Worm (Caenorhabditis elegans) whole organism, early embryonic: ENCODE results near the gene lrch-1.
A peak's percentile ranks its signal among the peaks of the same experiment; 100 is the strongest.

Experiments used
- B0310.2 ChIP-seq: sonication (generic microtip); optimal IDR thresholded peaks from 2 replicates; lab custom pipeline; 2016; ENCODE audit warnings: mild to moderate bottlenecking, missing genetic modification characterization, missing compliant biosample characterization
- F13C5.2 ChIP-seq: sonication (generic microtip); optimal IDR thresholded peaks from 2 replicates; lab custom pipeline; 2017; ENCODE audit warnings: mild to moderate bottlenecking, missing genetic modification characterization, inconsistent platforms, missing compliant biosample characterization
- aly-1 ChIP-seq: sonication (generic microtip); optimal IDR thresholded peaks from 2 replicates; lab custom pipeline; 2016; ENCODE audit warnings: missing genetic modification characterization, missing compliant biosample characterization
- ama-1 ChIP-seq: fragments of 150-350 bp; optimal IDR thresholded peaks from 2 replicates; lab custom pipeline; 2014
- ceh-13 ChIP-seq: fragments of 200-800 bp; sonication (Bioruptor generic); optimal IDR thresholded peaks from 2 replicates; lab custom pipeline; 2018; ENCODE audit warnings: mild to moderate bottlenecking, missing genetic modification characterization, missing compliant biosample characterization
- ceh-36 ChIP-seq: sonication (generic microtip); optimal IDR thresholded peaks from 2 replicates; lab custom pipeline; 2016; ENCODE audit warnings: missing genetic modification characterization, inconsistent platforms, missing compliant biosample characterization
- ets-7 ChIP-seq: sonication (generic microtip); optimal IDR thresholded peaks from 2 replicates; lab custom pipeline; 2016; ENCODE audit warnings: missing genotype, missing genetic modification characterization, missing compliant biosample characterization
- flt-1 ChIP-seq: fragments of 200-800 bp; sonication (Bioruptor generic); IDR thresholded peaks from 2 replicates; pipeline ENCODE4 v1.3.6; 2022; ENCODE audit warnings: missing genetic modification characterization, missing compliant biosample characterization
- hmbx-1 ChIP-seq: sonication (generic microtip); optimal IDR thresholded peaks from 2 replicates; lab custom pipeline; 2016; ENCODE audit warnings: mild to moderate bottlenecking, missing genetic modification characterization, missing compliant biosample characterization
- hmg-4 ChIP-seq: fragments of 200-800 bp; sonication (Bioruptor generic); optimal IDR thresholded peaks from 2 replicates; lab custom pipeline; 2018; ENCODE audit warnings: mild to moderate bottlenecking, missing genetic modification characterization, missing compliant biosample characterization
- hnd-1 ChIP-seq: sonication (generic microtip); optimal IDR thresholded peaks from 2 replicates; lab custom pipeline; 2016; ENCODE audit warnings: missing genetic modification characterization, missing compliant biosample characterization
- pes-1 ChIP-seq: fragments of 200-800 bp; sonication (Bioruptor generic); IDR thresholded peaks from 2 replicates; pipeline ENCODE4 v1.3.6; 2022; ENCODE audit warnings: missing genetic modification reagents, missing genetic modification characterization, missing compliant biosample characterization
- scrt-1 ChIP-seq: fragments of 200-800 bp; sonication (Bioruptor generic); IDR thresholded peaks from 2 replicates; pipeline ENCODE4 v1.3.6; 2022; ENCODE audit warnings: missing genetic modification characterization, missing compliant biosample characterization
- sea-1 ChIP-seq: fragments of 200-800 bp; sonication (Bioruptor generic); conservative IDR thresholded peaks from 2 replicates; pipeline ENCODE4 v1.3.6; 2022; ENCODE audit warnings: missing genetic modification characterization, missing compliant biosample characterization
- tbx-11 ChIP-seq: fragments of 200-800 bp; sonication (Bioruptor generic); IDR thresholded peaks from 2 replicates; pipeline ENCODE4 v1.3.6; 2022; ENCODE audit warnings: missing genetic modification characterization, missing compliant biosample characterization
- tbx-37 ChIP-seq: fragments of 200-800 bp; sonication (Bioruptor generic); conservative IDR thresholded peaks from 2 replicates; pipeline ENCODE4 v1.3.6; 2022; ENCODE audit warnings: missing genetic modification reagents, missing genetic modification characterization, missing compliant biosample characterization
- tra-4 ChIP-seq: sonication (generic microtip); optimal IDR thresholded peaks from 2 replicates; lab custom pipeline; 2017; ENCODE audit warnings: missing genetic modification characterization, missing compliant biosample characterization

Gene lrch-1

DNA sequence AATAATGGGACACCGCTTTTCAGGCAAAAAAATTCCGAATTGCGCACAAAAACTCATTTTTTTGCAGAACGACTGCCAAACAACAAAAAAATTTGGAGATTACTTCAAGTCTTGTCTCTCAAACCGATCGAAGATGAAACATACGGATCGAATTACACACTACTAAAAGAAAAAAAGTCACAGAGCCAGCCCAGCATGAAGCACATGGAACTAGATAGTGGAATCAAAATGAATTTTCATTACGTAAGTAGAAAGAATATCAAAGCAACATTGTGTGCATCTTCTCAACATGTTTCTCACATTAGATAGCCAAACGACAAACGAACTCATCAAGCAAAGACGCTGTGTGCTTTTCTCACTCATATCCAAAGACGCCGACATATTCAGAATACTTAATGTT is 4.6 kb upstream of the lrch-1 start:
- no peak for TF ChIP-seq aly-1 (tag; lab: Kevin White, UChicago)
- TF ChIP-seq ceh-13 (GFP tag; lab: Kevin White, UChicago) = no peak
- no peak for TF ChIP-seq hnd-1
- TF ChIP-seq pes-1 (GFP tag; lab: Robert Waterston, UW) = no peak
- no peak for TF ChIP-seq tra-4
- TF ChIP-seq tbx-11 = no peak
- TF ChIP-seq F13C5.2 (tag; lab: Kevin White, UChicago) = no peak
- TF ChIP-seq flt-1 (GFP tag; lab: Robert Waterston, UW) = no peak
- no peak for TF ChIP-seq hmbx-1 (tag; lab: Kevin White, UChicago)
- TF ChIP-seq B0310.2 = no peak
- no peak for TF ChIP-seq sea-1

DNA sequence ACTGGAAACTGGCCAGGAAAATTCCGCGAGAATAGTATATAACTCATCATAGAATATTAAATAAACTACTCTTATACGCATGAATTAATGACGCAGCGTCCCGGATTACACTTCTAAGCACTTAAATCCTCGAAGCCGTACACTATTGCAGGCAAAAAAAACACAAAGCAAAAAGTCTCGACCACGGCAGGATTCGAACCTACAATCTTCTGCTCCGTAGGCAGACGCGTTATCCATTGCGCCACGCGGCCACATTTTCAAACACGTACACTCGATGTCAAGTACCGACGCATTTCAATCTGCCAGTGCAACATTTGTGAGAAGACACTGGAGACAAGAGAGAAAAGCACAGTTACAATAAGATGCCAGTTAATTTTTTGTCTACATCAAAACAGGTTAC is 3.4 kb upstream of the lrch-1 start:
- TF ChIP-seq ceh-36 (tag; lab: Kevin White, UChicago) (peak; percentile 50), ceh-13 (GFP tag; lab: Kevin White, UChicago) (peak; percentile 13), hmbx-1 (tag; lab: Kevin White, UChicago) (no peak), flt-1 (GFP tag; lab: Robert Waterston, UW) (peak; percentile 58), scrt-1 (GFP tag; lab: Robert Waterston, UW) (0 out of 2 replicates have a peak, but pooled peaks have one; percentile 63), F13C5.2 (tag; lab: Kevin White, UChicago) (peak; percentile 62), sea-1 (0 out of 2 replicates have a peak, but pooled peaks have one; percentile 42), ets-7 (tag; lab: Kevin White, UChicago) (peak; percentile 44), B0310.2 (no peak), tbx-37 (GFP tag; lab: Robert Waterston, UW) (peak; percentile 70), hmg-4 (GFP tag; lab: Kevin White, UChicago) (peak; percentile 55), tra-4 (no peak), tbx-11 (peak; percentile 53; the same call in 1 of the 2 replicates), ama-1 (lab: Kevin White, UChicago) (no peak), hnd-1 (peak; percentile 38), pes-1 (GFP tag; lab: Robert Waterston, UW) (peak; percentile 81), aly-1 (tag; lab: Kevin White, UChicago) (peak; percentile 55)

DNA sequence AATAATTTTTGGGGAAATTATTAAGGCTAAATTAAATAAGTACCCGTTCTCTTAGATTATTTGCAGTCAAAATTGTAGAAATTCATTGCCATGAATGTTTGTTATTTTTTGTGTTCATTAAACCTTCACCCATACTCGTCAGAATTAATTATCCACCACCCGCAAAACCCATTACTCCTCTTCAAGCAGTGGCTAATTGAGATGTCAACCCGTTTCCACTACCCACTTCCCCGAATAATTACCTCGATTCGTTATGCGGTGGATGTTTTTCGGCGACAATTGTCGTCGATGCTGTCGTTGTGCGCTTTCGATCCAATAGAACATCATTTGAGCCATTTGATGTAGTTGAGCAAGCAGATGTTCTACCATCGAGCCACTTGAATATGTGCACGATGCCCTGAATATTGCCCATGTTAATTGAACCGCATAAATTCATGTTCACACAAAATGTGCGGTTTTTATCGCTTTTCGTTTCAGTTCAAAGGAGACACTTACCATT is 5.1 kb downstream of the lrch-1 start:
- TF ChIP-seq sea-1 = no peak
- TF ChIP-seq pes-1 (GFP tag; lab: Robert Waterston, UW) = no peak
- no peak for TF ChIP-seq hnd-1
- TF ChIP-seq tbx-37 (GFP tag; lab: Robert Waterston, UW) = no peak
- no peak for TF ChIP-seq scrt-1 (GFP tag; lab: Robert Waterston, UW)

DNA sequence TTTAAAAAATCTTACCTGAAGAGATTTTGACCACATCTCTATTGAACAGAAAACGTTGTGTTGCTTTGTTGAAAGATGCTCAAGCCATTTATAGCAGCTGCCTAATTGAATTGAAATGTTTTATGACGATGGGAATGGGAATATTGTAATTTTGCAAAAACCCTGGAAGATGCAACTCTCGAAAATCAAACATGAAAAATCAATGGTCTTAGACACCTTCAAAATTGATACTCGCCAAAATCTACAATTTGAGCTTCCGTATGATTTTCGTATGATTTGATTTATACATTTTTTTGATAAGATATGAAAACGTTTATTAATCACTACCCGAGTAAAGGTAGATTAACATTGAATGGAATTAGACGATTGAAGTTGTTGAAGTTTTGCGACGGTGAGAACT is 8.0 kb downstream of the lrch-1 start, which contains the start of gene C14F11.7:
Gene C14F11.7 (minus strand): TSS at position 101 of the 400 bp plus-strand sequence.
- TF ChIP-seq hmbx-1 (tag; lab: Kevin White, UChicago) = no peak

DNA sequence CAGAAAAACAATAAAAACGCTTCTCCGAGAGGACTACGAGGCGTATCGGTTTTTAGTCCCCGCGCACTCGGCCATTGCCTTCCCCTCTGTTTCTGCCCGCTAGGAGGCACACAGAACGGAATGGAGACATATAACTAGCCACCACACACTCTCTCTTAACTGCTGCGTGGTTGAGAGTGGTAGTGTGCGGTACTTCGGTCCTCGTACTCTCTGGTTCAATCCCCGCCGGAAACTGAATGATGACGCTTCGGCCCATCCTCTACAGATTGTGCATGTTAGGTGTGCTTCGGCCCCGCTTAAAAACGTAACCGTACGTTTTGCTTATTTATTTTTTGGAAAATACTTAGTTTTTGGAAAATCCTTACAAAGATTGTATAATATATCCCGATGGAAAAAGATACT is 8.8 kb downstream of the lrch-1 start, which contains the start of gene T13C5.6:
Gene T13C5.6 (minus strand): TSS at position 1 of the 402 bp plus-strand sequence.
- TF ChIP-seq hmg-4 (GFP tag; lab: Kevin White, UChicago) (peak; percentile 100), aly-1 (tag; lab: Kevin White, UChicago) (peak; percentile 98), F13C5.2 (tag; lab: Kevin White, UChicago) (peak; percentile 99), sea-1 (peak; percentile 98), B0310.2 (peak; percentile 96), hnd-1 (peak; percentile 95), scrt-1 (GFP tag; lab: Robert Waterston, UW) (peak; percentile 94), pes-1 (GFP tag; lab: Robert Waterston, UW) (peak; percentile 98), ets-7 (tag; lab: Kevin White, UChicago) (peak; percentile 96), ama-1 (lab: Kevin White, UChicago) (peak; percentile 58), ceh-13 (GFP tag; lab: Kevin White, UChicago) (peak; percentile 93), tbx-37 (GFP tag; lab: Robert Waterston, UW) (peak; percentile 98), flt-1 (GFP tag; lab: Robert Waterston, UW) (peak; percentile 95), hmbx-1 (tag; lab: Kevin White, UChicago) (peak; percentile 85), tbx-11 (peak; percentile 97), tra-4 (peak; percentile 95), ceh-36 (tag; lab: Kevin White, UChicago) (peak; percentile 93)

DNA sequence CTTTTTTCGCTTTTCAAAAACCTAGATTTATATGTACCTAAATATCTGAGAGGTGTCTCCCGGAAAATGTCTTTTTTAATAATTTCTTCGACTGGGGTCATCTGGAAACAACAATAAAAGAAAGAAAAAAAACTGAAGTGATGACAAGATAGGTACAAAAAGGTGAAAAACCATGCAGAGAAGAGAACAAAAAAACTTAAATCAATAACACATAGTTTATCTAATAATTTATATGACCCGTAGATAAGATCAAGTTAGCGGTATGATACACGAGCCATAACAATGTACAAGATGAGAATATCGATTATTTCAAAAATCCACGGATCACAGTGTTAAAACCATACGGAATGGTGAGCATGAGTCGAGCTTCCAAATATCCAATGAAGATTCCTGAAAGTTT is 10.1 kb downstream of the lrch-1 start, which contains the start of gene mtp-18:
Gene mtp-18 (minus strand): TSS at position 101 of the 400 bp plus-strand sequence.
- TF ChIP-seq tbx-11 = no peak
- TF ChIP-seq ets-7 (tag; lab: Kevin White, UChicago) = no peak
- no peak for TF ChIP-seq ceh-36 (tag; lab: Kevin White, UChicago)
- TF ChIP-seq sea-1 = no peak
- no peak for TF ChIP-seq ceh-13 (GFP tag; lab: Kevin White, UChicago)
- no peak for TF ChIP-seq hnd-1
- TF ChIP-seq B0310.2 = no peak
- no peak for TF ChIP-seq flt-1 (GFP tag; lab: Robert Waterston, UW)
- no peak for TF ChIP-seq tra-4
- no peak for TF ChIP-seq F13C5.2 (tag; lab: Kevin White, UChicago)
- TF ChIP-seq hmg-4 (GFP tag; lab: Kevin White, UChicago) = no peak
- TF ChIP-seq tbx-37 (GFP tag; lab: Robert Waterston, UW) = no peak
- TF ChIP-seq hmbx-1 (tag; lab: Kevin White, UChicago) = no peak
- no peak for TF ChIP-seq pes-1 (GFP tag; lab: Robert Waterston, UW)
- no peak for TF ChIP-seq scrt-1 (GFP tag; lab: Robert Waterston, UW)
- no peak for TF ChIP-seq ama-1 (lab: Kevin White, UChicago)
- TF ChIP-seq aly-1 (tag; lab: Kevin White, UChicago) = no peak

DNA sequence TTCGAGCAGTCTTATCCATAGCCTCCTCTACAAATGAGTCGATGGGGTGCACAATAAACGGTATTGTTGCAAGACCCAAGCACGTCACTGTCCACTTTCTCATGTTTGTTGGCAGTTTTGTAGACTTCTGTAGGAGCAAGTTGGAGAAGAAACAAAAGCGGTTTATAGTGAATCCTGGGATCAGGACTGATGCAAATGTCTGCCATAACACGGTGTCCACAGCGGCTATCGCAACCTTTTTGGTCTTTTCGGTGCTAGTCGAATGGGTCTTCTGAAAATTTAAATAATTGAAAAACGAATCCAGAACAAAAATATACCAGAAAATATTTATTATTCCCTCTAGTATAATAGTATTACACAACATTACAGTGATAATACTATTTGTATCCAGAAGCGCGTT is 11.1 kb downstream of the lrch-1 start:
- TF ChIP-seq hmbx-1 (tag; lab: Kevin White, UChicago) (no peak), hnd-1 (no peak), pes-1 (GFP tag; lab: Robert Waterston, UW) (no peak), tbx-37 (GFP tag; lab: Robert Waterston, UW) (no peak), ceh-13 (GFP tag; lab: Kevin White, UChicago) (no peak), F13C5.2 (tag; lab: Kevin White, UChicago) (no peak), ets-7 (tag; lab: Kevin White, UChicago) (no peak), tra-4 (no peak), tbx-11 (no peak), B0310.2 (no peak), hmg-4 (GFP tag; lab: Kevin White, UChicago) (no peak), flt-1 (GFP tag; lab: Robert Waterston, UW) (no peak), ceh-36 (tag; lab: Kevin White, UChicago) (no peak), aly-1 (tag; lab: Kevin White, UChicago) (no peak), sea-1 (no peak), scrt-1 (GFP tag; lab: Robert Waterston, UW) (no peak), ama-1 (lab: Kevin White, UChicago) (no peak)
